Worm (Caenorhabditis elegans) whole organism, L2 larva: ENCODE results near the gene sulp-4.

Experiments used
- C34F6.9 ChIP-seq: fragments of 150-350 bp; optimal IDR thresholded peaks from 2 replicates; lab custom pipeline; 2014; ENCODE audit warnings: missing biosample characterization, missing genetic modification characterization
- F13H6.1 ChIP-seq: sonication (generic microtip); optimal IDR thresholded peaks from 2 replicates; lab custom pipeline; 2016; ENCODE audit warnings: missing genetic modification characterization, missing compliant biosample characterization
- R02D3.7 ChIP-seq: fragments of 150-350 bp; optimal IDR thresholded peaks from 2 replicates; lab custom pipeline; 2014; ENCODE audit warnings: missing biosample characterization, missing genetic modification characterization
- Y55F3AM.14 ChIP-seq: fragments of 200-800 bp; sonication (Bioruptor generic); optimal IDR thresholded peaks from 2 replicates; lab custom pipeline; 2018; ENCODE audit warnings: mild to moderate bottlenecking, missing genetic modification characterization, missing compliant biosample characterization
- ZK546.5 ChIP-seq: sonication (generic microtip); optimal IDR thresholded peaks from 2 replicates; lab custom pipeline; 2017; ENCODE audit warnings: missing biosample characterization, missing genetic modification characterization
- alr-1 ChIP-seq: fragments of 150-350 bp; optimal IDR thresholded peaks from 2 replicates; lab custom pipeline; 2014; ENCODE audit warnings: missing biosample characterization, missing genetic modification characterization
- aly-2 ChIP-seq: fragments of 150-350 bp; optimal IDR thresholded peaks from 2 replicates; lab custom pipeline; 2014; ENCODE audit warnings: missing biosample characterization, missing genetic modification characterization
- blmp-1 ChIP-seq: sonication (generic microtip); optimal IDR thresholded peaks from 2 replicates; lab custom pipeline; 2017; ENCODE audit warnings: missing genetic modification characterization, mild to moderate bottlenecking, missing compliant biosample characterization, antibody characterized with exemption, moderate library complexity; ENCODE audit not compliant: insufficient read depth
- ceh-16 ChIP-seq: fragments of 150-350 bp; optimal IDR thresholded peaks from 2 replicates; lab custom pipeline; 2014; ENCODE audit warnings: missing biosample characterization, missing genetic modification characterization
- ceh-82 ChIP-seq: fragments of 150-350 bp; optimal IDR thresholded peaks from 2 replicates; lab custom pipeline; 2014; ENCODE audit warnings: missing biosample characterization, missing genetic modification characterization
- egl-27 ChIP-seq: sonication (generic microtip); optimal IDR thresholded peaks from 3 replicates; lab custom pipeline; 2017; ENCODE audit warnings: missing biosample characterization, missing genetic modification reagents, missing genetic modification characterization
- elt-3 ChIP-seq: sonication (generic microtip); optimal IDR thresholded peaks from 2 replicates; lab custom pipeline; 2017; ENCODE audit warnings: missing biosample characterization, missing genetic modification characterization
- fos-1 ChIP-seq: fragments of 150-350 bp; optimal IDR thresholded peaks from 2 replicates; lab custom pipeline; 2014; ENCODE audit warnings: missing biosample characterization, missing genetic modification characterization
- gmeb-1 ChIP-seq: fragments of 150-350 bp; optimal IDR thresholded peaks from 2 replicates; lab custom pipeline; 2014; ENCODE audit warnings: missing biosample characterization, missing genetic modification characterization
- lin-11 ChIP-seq: fragments of 150-350 bp; sonication (generic microtip); optimal IDR thresholded peaks from 2 replicates; lab custom pipeline; 2014; ENCODE audit warnings: missing biosample characterization, missing genetic modification characterization, inconsistent platforms, mixed read lengths
- lin-13 ChIP-seq: fragments of 150-350 bp; optimal IDR thresholded peaks from 2 replicates; lab custom pipeline; 2014; ENCODE audit warnings: missing biosample characterization, missing genetic modification reagents, missing genetic modification characterization
- lin-39 ChIP-seq: fragments of 150-350 bp; optimal IDR thresholded peaks from 2 replicates; lab custom pipeline; 2014; ENCODE audit warnings: missing biosample characterization, missing genetic modification reagents, missing genetic modification characterization
- lsy-2 ChIP-seq, 2 experiments: fragments of 150-350 bp in 1 of 2; sonication (generic microtip) in 1 of 2; optimal IDR thresholded peaks; 2 replicates each; lab custom pipeline; 2014 to 2017; ENCODE audit warnings: missing biosample characterization in 2 of 2, missing genetic modification characterization in 2 of 2
- mbf-1 ChIP-seq: sonication (generic microtip); optimal IDR thresholded peaks from 2 replicates; lab custom pipeline; 2017; ENCODE audit warnings: missing biosample characterization, missing genetic modification characterization
- mdl-1 ChIP-seq, 2 experiments: fragments of 150-350 bp in 1 of 2; sonication (generic microtip) in 1 of 2; optimal IDR thresholded peaks; 2 replicates each; lab custom pipeline; 2017; ENCODE audit warnings: missing biosample characterization in 2 of 2, missing genetic modification characterization in 2 of 2
- nhr-11 ChIP-seq: fragments of 150-350 bp; optimal IDR thresholded peaks from 2 replicates; lab custom pipeline; 2014; ENCODE audit warnings: missing biosample characterization, missing genetic modification characterization
- nhr-12 ChIP-seq: fragments of 150-350 bp; optimal IDR thresholded peaks from 2 replicates; lab custom pipeline; 2014; ENCODE audit warnings: missing biosample characterization, missing genetic modification characterization
- nhr-21 ChIP-seq: fragments of 150-350 bp; optimal IDR thresholded peaks from 2 replicates; lab custom pipeline; 2014; ENCODE audit warnings: missing biosample characterization, missing genetic modification characterization
- nhr-23 ChIP-seq: fragments of 150-350 bp; optimal IDR thresholded peaks from 2 replicates; lab custom pipeline; 2014; ENCODE audit warnings: missing biosample characterization, missing genetic modification reagents, missing genetic modification characterization
- nhr-77 ChIP-seq: fragments of 150-350 bp; optimal IDR thresholded peaks from 2 replicates; lab custom pipeline; 2014; ENCODE audit warnings: missing biosample characterization, missing genetic modification characterization
- peb-1 ChIP-seq: fragments of 150-350 bp; optimal IDR thresholded peaks from 2 replicates; lab custom pipeline; 2014; ENCODE audit warnings: missing biosample characterization, missing genetic modification characterization
- skn-1 ChIP-seq: sonication (generic microtip); optimal IDR thresholded peaks from 2 replicates; lab custom pipeline; 2017; ENCODE audit warnings: missing biosample characterization, missing genetic modification characterization
- sma-3 ChIP-seq: sonication (generic microtip); optimal IDR thresholded peaks from 2 replicates; lab custom pipeline; 2016; ENCODE audit warnings: missing genetic modification reagents, missing genetic modification characterization, missing compliant biosample characterization
- sma-9 ChIP-seq, 2 experiments: fragments of 150-350 bp in 1 of 2; sonication (generic microtip) in 1 of 2; optimal IDR thresholded peaks; 2 replicates each; lab custom pipeline; 2014 to 2016; ENCODE audit warnings: missing genetic modification characterization in 2 of 2, mild to moderate bottlenecking in 1 of 2, missing biosample characterization in 1 of 2, missing compliant biosample characterization in 1 of 2, missing genetic modification reagents in 1 of 2, moderate library complexity in 1 of 2
- unc-39 ChIP-seq: fragments of 150-350 bp; optimal IDR thresholded peaks from 2 replicates; lab custom pipeline; 2014; ENCODE audit warnings: missing biosample characterization, missing genetic modification characterization
- unc-55 ChIP-seq: fragments of 150-350 bp; sonication (generic microtip); optimal IDR thresholded peaks from 3 replicates; lab custom pipeline; 2014; ENCODE audit warnings: missing biosample characterization, missing genetic modification reagents, missing genetic modification characterization
- unc-62 ChIP-seq: fragments of 150-350 bp; optimal IDR thresholded peaks from 2 replicates; lab custom pipeline; 2014; ENCODE audit warnings: missing biosample characterization, missing genetic modification reagents, missing genetic modification characterization
- zag-1 ChIP-seq: fragments of 150-350 bp; optimal IDR thresholded peaks from 2 replicates; lab custom pipeline; 2014; ENCODE audit warnings: missing biosample characterization, missing genetic modification characterization
- ztf-1 ChIP-seq: fragments of 200-800 bp; sonication (Bioruptor generic); conservative IDR thresholded peaks from 2 replicates; pipeline ENCODE4 v1.3.6; 2022; ENCODE audit warnings: missing genetic modification characterization, missing compliant biosample characterization
- ztf-11 ChIP-seq: sonication (generic microtip); optimal IDR thresholded peaks from 2 replicates; lab custom pipeline; 2017; ENCODE audit warnings: missing biosample characterization, missing genetic modification characterization
- ztf-4 ChIP-seq: fragments of 150-350 bp; optimal IDR thresholded peaks from 2 replicates; lab custom pipeline; 2014; ENCODE audit warnings: missing biosample characterization, missing genetic modification characterization

The sulp-4 gene

ce11 chrV:11900127-11900526, 25.0 kb downstream of the sulp-4 start:
- TF ChIP-seq ceh-16 (tag; lab: Kevin White, UChicago) (no peak), ztf-4 (tag; lab: Kevin White, UChicago) (no peak), unc-55 (no peak), sma-9 (GFP tag; optimal IDR thresholded peaks at IDR 0.05; lab: Kevin White, UChicago) (peak; percentile 61), sma-9 (tag; optimal IDR thresholded peaks at IDR 0.05; lab: Kevin White, UChicago) (no peak), Y55F3AM.14 (no peak), sma-3 (no peak), nhr-12 (tag; lab: Kevin White, UChicago) (no peak), fos-1 (tag; lab: Kevin White, UChicago) (peak; percentile 78)

- TF ChIP-seq elt-3, result no peak
- no peak for TF ChIP-seq lin-11 (tag; lab: Kevin White, UChicago)
- no peak for TF ChIP-seq nhr-77
- no peak for TF ChIP-seq ztf-4 (tag; lab: Kevin White, UChicago)
- TF ChIP-seq aly-2 (tag; lab: Kevin White, UChicago), result no peak
- TF ChIP-seq lin-13 (GFP tag; lab: Kevin White, UChicago), result no peak
- TF ChIP-seq nhr-21 (tag; lab: Kevin White, UChicago), result no peak
- no peak for TF ChIP-seq lsy-2 (tag; optimal IDR thresholded peaks at IDR 0.05; lab: Kevin White, UChicago)
- TF ChIP-seq lin-39 (tag; lab: Kevin White, UChicago), result no peak
- no peak for TF ChIP-seq alr-1 (tag; lab: Kevin White, UChicago)
- TF ChIP-seq unc-39 (tag; lab: Kevin White, UChicago), result no peak
- no peak for TF ChIP-seq sma-3
- TF ChIP-seq R02D3.7 (tag; lab: Kevin White, UChicago), result no peak
- no peak for TF ChIP-seq gmeb-1 (tag; lab: Kevin White, UChicago)
- no peak for TF ChIP-seq zag-1 (tag; lab: Kevin White, UChicago)
- TF ChIP-seq F13H6.1, result no peak
Observed at ce11 chrV:11901260-11901659, 26.1 kb downstream of the sulp-4 start.

ce11 chrV:11902161-11902560, 27.0 kb downstream of the sulp-4 start:
- TF ChIP-seq skn-1 (tag; lab: Kevin White, UChicago), result no peak
- no peak for TF ChIP-seq lsy-2 (tag; optimal IDR thresholded peaks at IDR 0.05; lab: Kevin White, UChicago)
- no peak for TF ChIP-seq ceh-82 (tag; lab: Kevin White, UChicago)
- TF ChIP-seq nhr-11 (tag; lab: Kevin White, UChicago), result no peak
- no peak for TF ChIP-seq egl-27 (tag; lab: Kevin White, UChicago)
- TF ChIP-seq ceh-16 (tag; lab: Kevin White, UChicago), result no peak
- no peak for TF ChIP-seq ztf-11 (tag; lab: Kevin White, UChicago)
- no peak for TF ChIP-seq zag-1 (tag; lab: Kevin White, UChicago)
- no peak for TF ChIP-seq nhr-23
- no peak for TF ChIP-seq mbf-1
- TF ChIP-seq, all 48 proteins: peak for 0

ce11 chrV:11905977-11906376, 30.8 kb downstream of the sulp-4 start:
- TF ChIP-seq ztf-11 (tag; lab: Kevin White, UChicago) (no peak), fos-1 (tag; lab: Kevin White, UChicago) (no peak), ceh-16 (tag; lab: Kevin White, UChicago) (no peak), peb-1 (tag; lab: Kevin White, UChicago) (no peak), zag-1 (tag; lab: Kevin White, UChicago) (no peak), nhr-11 (tag; lab: Kevin White, UChicago) (no peak), nhr-12 (tag; lab: Kevin White, UChicago) (no peak), C34F6.9 (no peak), mdl-1 (tag; optimal IDR thresholded peaks at IDR 0.05; lab: Kevin White, UChicago) (no peak), blmp-1 (tag; lab: Kevin White, UChicago) (no peak), alr-1 (tag; lab: Kevin White, UChicago) (no peak), ztf-1 (GFP tag; lab: Robert Waterston, UW) (no peak), unc-62 (GFP tag; lab: Kevin White, UChicago) (no peak), lin-11 (tag; lab: Kevin White, UChicago) (no peak), R02D3.7 (tag; lab: Kevin White, UChicago) (no peak), lin-13 (GFP tag; lab: Kevin White, UChicago) (no peak), nhr-21 (tag; lab: Kevin White, UChicago) (no peak), ZK546.5 (tag; lab: Kevin White, UChicago) (no peak), ztf-4 (tag; lab: Kevin White, UChicago) (no peak)
